Worm (Caenorhabditis elegans) whole organism, L4 larva: ENCODE measurements around the gene idpp-15.
A peak's percentile ranks its signal among the peaks of the same experiment; 100 is the strongest.

Experiments
- F26F4.8 ChIP-seq: fragments of 200-800 bp; sonication (Bioruptor generic); conservative IDR thresholded peaks from 2 replicates; pipeline ENCODE4 v1.3.6; 2022; ENCODE audit warnings: missing genetic modification characterization, missing compliant biosample characterization
- F37D6.2 ChIP-seq: sonication (generic microtip); optimal IDR thresholded peaks from 2 replicates; lab custom pipeline; 2016; ENCODE audit warnings: mild to moderate bottlenecking, missing genetic modification characterization, missing compliant biosample characterization
- F44E2.7 ChIP-seq: fragments of 200-800 bp; sonication (Bioruptor generic); IDR thresholded peaks from 2 replicates; pipeline ENCODE4 v2.1.2; 2022; ENCODE audit warnings: missing genetic modification characterization, missing compliant biosample characterization
- R02D3.7 ChIP-seq: fragments of 150-350 bp; sonication (generic microtip); optimal IDR thresholded peaks from 3 replicates; lab custom pipeline; 2014; ENCODE audit warnings: missing biosample characterization, missing genetic modification characterization
- T26A8.4 ChIP-seq: fragments of 200-800 bp; sonication (Bioruptor generic); IDR thresholded peaks from 2 replicates; pipeline ENCODE4 v1.3.6; 2022; ENCODE audit warnings: missing genetic modification characterization, missing compliant biosample characterization
- Y75B8A.6 ChIP-seq: fragments of 200-800 bp; sonication (Bioruptor generic); IDR thresholded peaks from 2 replicates; pipeline ENCODE4 v1.3.6; 2022; ENCODE audit warnings: missing genetic modification reagents, missing genetic modification characterization, missing compliant biosample characterization
- aha-1 ChIP-seq: fragments of 150-350 bp; peaks from one replicate; lab custom pipeline; 2014; ENCODE audit warnings: missing biosample characterization, missing genetic modification characterization
- attf-4 ChIP-seq: sonication (generic microtip); optimal IDR thresholded peaks from 3 replicates; lab custom pipeline; 2017; ENCODE audit warnings: missing biosample characterization, missing genetic modification characterization
- ceh-82 ChIP-seq: sonication (generic microtip); optimal IDR thresholded peaks from 2 replicates; lab custom pipeline; 2017; ENCODE audit warnings: missing biosample characterization, missing genetic modification characterization
- ces-1 ChIP-seq: fragments of 150-350 bp; sonication (generic microtip); optimal IDR thresholded peaks from 4 replicates; lab custom pipeline; 2014; ENCODE audit warnings: missing biosample characterization, missing genetic modification reagents, missing genetic modification characterization
- ctbp-1 ChIP-seq: fragments of 200-800 bp; sonication (Bioruptor generic); IDR thresholded peaks from 2 replicates; pipeline ENCODE4 v1.3.6; 2022; ENCODE audit warnings: missing genetic modification reagents, missing genetic modification characterization, missing compliant biosample characterization
- daf-16 ChIP-seq, 3 experiments: sonication (generic microtip); optimal IDR thresholded peaks; 2 replicates each; lab custom pipeline; 2016 to 2017; ENCODE audit warnings: missing genetic modification characterization in 3 of 3, missing genetic modification reagents in 3 of 3, mild to moderate bottlenecking in 2 of 3, missing compliant biosample characterization in 2 of 3, missing biosample characterization in 1 of 3, moderate library complexity in 1 of 3
- daf-8 ChIP-seq: fragments of 200-800 bp; sonication (Bioruptor generic); IDR thresholded peaks from 2 replicates; pipeline ENCODE4 v1.3.6; 2022; ENCODE audit warnings: missing genetic modification characterization, missing compliant biosample characterization
- dmd-9 ChIP-seq: fragments of 200-800 bp; sonication (Bioruptor generic); IDR thresholded peaks from 2 replicates; pipeline ENCODE4 v1.3.6; 2022; ENCODE audit warnings: missing genetic modification reagents, missing genetic modification characterization, missing compliant biosample characterization
- dpl-1 ChIP-seq: fragments of 150-350 bp; optimal IDR thresholded peaks from 2 replicates; lab custom pipeline; 2014; ENCODE audit warnings: missing biosample characterization, missing genetic modification reagents, missing genetic modification characterization
- duxl-1 ChIP-seq: sonication (generic microtip); optimal IDR thresholded peaks from 2 replicates; lab custom pipeline; 2016; ENCODE audit warnings: mild to moderate bottlenecking, missing genetic modification characterization, moderate library complexity, missing compliant biosample characterization; ENCODE audit not compliant: poor library complexity
- egl-43 ChIP-seq: fragments of 200-800 bp; sonication (Bioruptor generic); IDR thresholded peaks from 2 replicates; pipeline ENCODE4 v1.3.6; 2022; ENCODE audit warnings: missing genetic modification reagents, missing genetic modification characterization, missing compliant biosample characterization
- fkh-10 ChIP-seq: fragments of 150-350 bp; optimal IDR thresholded peaks from 2 replicates; lab custom pipeline; 2014; ENCODE audit warnings: missing biosample characterization, missing genetic modification reagents, missing genetic modification characterization
- fos-1 ChIP-seq: fragments of 150-350 bp; optimal IDR thresholded peaks from 2 replicates; lab custom pipeline; 2014; ENCODE audit warnings: missing biosample characterization, missing genetic modification characterization
- hif-1 ChIP-seq, 2 experiments: sonication (generic microtip); optimal IDR thresholded peaks; 2 replicates each; lab custom pipeline; 2016 to 2017; ENCODE audit warnings: missing compliant biosample characterization in 2 of 2, missing genetic modification characterization in 2 of 2, missing genetic modification reagents in 2 of 2, missing genotype in 2 of 2, mild to moderate bottlenecking in 1 of 2
- hlh-11 ChIP-seq: fragments of 200-800 bp; sonication (Bioruptor generic); optimal IDR thresholded peaks from 2 replicates; lab custom pipeline; 2018; ENCODE audit warnings: mild to moderate bottlenecking, missing genetic modification characterization, missing compliant biosample characterization
- hmg-1.1 ChIP-seq: fragments of 200-800 bp; sonication (Bioruptor generic); IDR thresholded peaks from 2 replicates; pipeline ENCODE4 v1.3.6; 2022; ENCODE audit warnings: missing genetic modification reagents, missing genetic modification characterization, missing compliant biosample characterization
- lin-1 ChIP-seq: fragments of 200-800 bp; sonication (Bioruptor generic); IDR thresholded peaks from 2 replicates; pipeline ENCODE4 v1.3.6; 2022; ENCODE audit warnings: missing genetic modification reagents, missing genetic modification characterization, missing compliant biosample characterization
- lin-15B ChIP-seq: fragments of 150-350 bp; sonication (generic microtip); optimal IDR thresholded peaks from 3 replicates; lab custom pipeline; 2014; ENCODE audit warnings: missing biosample characterization, missing genetic modification characterization
- lin-39 ChIP-seq: fragments of 150-350 bp; optimal IDR thresholded peaks from 2 replicates; lab custom pipeline; 2014; ENCODE audit warnings: missing biosample characterization, missing genetic modification reagents, missing genetic modification characterization
- lsy-2 ChIP-seq, 2 experiments: fragments of 150-350 bp in 1 of 2; sonication (generic microtip) in 1 of 2; optimal IDR thresholded peaks; 2 replicates each; lab custom pipeline; 2014 to 2017; ENCODE audit warnings: missing biosample characterization in 2 of 2, missing genetic modification characterization in 2 of 2
- madf-5 ChIP-seq, 2 experiments: fragments of 200-800 bp; sonication (Bioruptor generic); IDR thresholded peaks; 2 replicates each; pipeline ENCODE4 v1.3.6; 2022; ENCODE audit warnings: missing compliant biosample characterization in 2 of 2, missing genetic modification characterization in 2 of 2
- madf-9 ChIP-seq: fragments of 200-800 bp; sonication (Bioruptor generic); conservative IDR thresholded peaks from 2 replicates; pipeline ENCODE4 v1.3.6; 2022; ENCODE audit warnings: missing genetic modification reagents, missing genetic modification characterization, missing compliant biosample characterization
- mep-1 ChIP-seq: fragments of 150-350 bp; sonication (generic microtip); optimal IDR thresholded peaks from 3 replicates; lab custom pipeline; 2014; ENCODE audit warnings: missing biosample characterization, missing genetic modification characterization
- mes-2 ChIP-seq: sonication (generic microtip); optimal IDR thresholded peaks from 2 replicates; lab custom pipeline; 2016; ENCODE audit warnings: missing genotype, mild to moderate bottlenecking, missing genetic modification characterization, missing compliant biosample characterization; ENCODE audit not compliant: poor library complexity, severe bottlenecking
- mxl-2 ChIP-seq: fragments of 200-800 bp; sonication (Bioruptor generic); conservative IDR thresholded peaks from 2 replicates; pipeline ENCODE4 v1.3.6; 2022; ENCODE audit warnings: missing genetic modification reagents, missing genetic modification characterization, missing compliant biosample characterization
- mxl-3 ChIP-seq: fragments of 200-800 bp; sonication (Bioruptor generic); optimal IDR thresholded peaks from 2 replicates; lab custom pipeline; 2018; ENCODE audit warnings: mild to moderate bottlenecking, missing genetic modification characterization, missing compliant biosample characterization
- nhr-11 ChIP-seq: fragments of 150-350 bp; optimal IDR thresholded peaks from 2 replicates; lab custom pipeline; 2014; ENCODE audit warnings: missing biosample characterization, missing genetic modification characterization
- nhr-28 ChIP-seq: fragments of 150-350 bp; optimal IDR thresholded peaks from 2 replicates; lab custom pipeline; 2014; ENCODE audit warnings: missing biosample characterization, missing genetic modification characterization
- nhr-76 ChIP-seq: fragments of 150-350 bp; optimal IDR thresholded peaks from 2 replicates; lab custom pipeline; 2014; ENCODE audit warnings: missing biosample characterization, missing genetic modification characterization
- pha-4 ChIP-seq, 2 experiments: fragments of 150-350 bp in 1 of 2; fragments of 200-800 bp in 1 of 2; sonication (Bioruptor generic) in 1 of 2; IDR thresholded peaks in 1 of 2; optimal IDR thresholded peaks in 1 of 2; 2 replicates each; pipeline versions ENCODE4 v1.3.6 to Lab custom; 2014 to 2022; ENCODE audit warnings: missing genetic modification characterization in 2 of 2, missing genetic modification reagents in 2 of 2, missing biosample characterization in 1 of 2, missing compliant biosample characterization in 1 of 2
- pqm-1 ChIP-seq: sonication (generic microtip); optimal IDR thresholded peaks from 2 replicates; lab custom pipeline; 2017; ENCODE audit warnings: missing biosample characterization, missing genetic modification characterization
- rbr-2 ChIP-seq: sonication (generic microtip); optimal IDR thresholded peaks from 2 replicates; lab custom pipeline; 2016; ENCODE audit warnings: missing genotype, missing genetic modification characterization, missing compliant biosample characterization
- sdz-12 ChIP-seq: fragments of 200-800 bp; sonication (Bioruptor generic); optimal IDR thresholded peaks from 2 replicates; lab custom pipeline; 2018; ENCODE audit warnings: mild to moderate bottlenecking, missing genetic modification characterization, missing compliant biosample characterization
- set-16 ChIP-seq: fragments of 200-800 bp; sonication (Bioruptor generic); IDR thresholded peaks from 2 replicates; pipeline ENCODE4 v1.3.6; 2022; ENCODE audit warnings: missing genetic modification reagents, missing genetic modification characterization, missing compliant biosample characterization
- skn-1 ChIP-seq: fragments of 150-350 bp; optimal IDR thresholded peaks from 2 replicates; lab custom pipeline; 2014; ENCODE audit warnings: missing biosample characterization, missing genetic modification characterization
- zip-11 ChIP-seq: fragments of 200-800 bp; sonication (Bioruptor generic); IDR thresholded peaks from 2 replicates; pipeline ENCODE4 v1.3.6; 2022; ENCODE audit warnings: missing genetic modification characterization, missing compliant biosample characterization

idpp-15 gene

ce11 chrIII:8504176-8504763, 20.6 kb upstream of the idpp-15 start (continued):
- no peak for TF ChIP-seq F26F4.8 (GFP tag; lab: Robert Waterston, UW)
- peak; percentile 23 for TF ChIP-seq hlh-11
- TF ChIP-seq T26A8.4 (GFP tag; lab: Robert Waterston, UW), result no peak
- no peak for TF ChIP-seq ceh-82 (tag; lab: Kevin White, UChicago)
- TF ChIP-seq sdz-12, result no peak

ce11 chrIII:8506348-8506747, 18.5 kb upstream of the idpp-15 start:
- TF ChIP-seq duxl-1 (no peak), pqm-1 (tag; lab: Kevin White, UChicago) (peak; percentile 50), mes-2 (peak; percentile 35), nhr-28 (tag; lab: Kevin White, UChicago) (peak; percentile 12), hlh-11 (peak; percentile 15), daf-16 (GFP tag; optimal IDR thresholded peaks at IDR 0.05; lab: Kevin White, UChicago) (no peak), daf-16 (tag; optimal IDR thresholded peaks at IDR 0.05; lab: Kevin White, UChicago) (peak; percentile 77), hmg-1.1 (GFP tag; lab: Robert Waterston, UW) (no peak)

- TF ChIP-seq egl-43 (GFP tag; lab: Robert Waterston, UW) (no peak), pha-4 (GFP tag; IDR thresholded peaks at IDR 0.05; lab: Robert Waterston, UW) (no peak), pha-4 (tag; optimal IDR thresholded peaks at IDR 0.05; lab: Kevin White, UChicago) (no peak), daf-8 (no peak), mxl-2 (GFP tag; lab: Robert Waterston, UW) (no peak), F26F4.8 (GFP tag; lab: Robert Waterston, UW) (no peak)
These were observed 15.7 kb upstream of the idpp-15 start for ce11 chrIII:8509218-8509617.

- no peak for TF ChIP-seq lin-1
- no peak for TF ChIP-seq hmg-1.1 (GFP tag; lab: Robert Waterston, UW)
- TF ChIP-seq R02D3.7 (tag; lab: Kevin White, UChicago), result no peak
- no peak for TF ChIP-seq mxl-3 (GFP tag; lab: Kevin White, UChicago)
- peak; percentile 55 for TF ChIP-seq F37D6.2 (tag; lab: Kevin White, UChicago)
- no peak for TF ChIP-seq dpl-1 (GFP tag; lab: Kevin White, UChicago)
- peak; percentile 83 for TF ChIP-seq fkh-10 (GFP tag; lab: Kevin White, UChicago)
- peak; percentile 29 for TF ChIP-seq rbr-2
- TF ChIP-seq ces-1 (GFP tag; lab: Kevin White, UChicago), result no peak
- no peak for TF ChIP-seq madf-9 (GFP tag; lab: Robert Waterston, UW)
- TF ChIP-seq skn-1 (tag; lab: Kevin White, UChicago), result no peak
- TF ChIP-seq sdz-12, result no peak
- TF ChIP-seq mxl-2 (GFP tag; lab: Robert Waterston, UW), result no peak
- no peak for TF ChIP-seq lin-39 (tag; lab: Kevin White, UChicago)
- no peak for TF ChIP-seq nhr-11 (tag; lab: Kevin White, UChicago)
- TF ChIP-seq ctbp-1 (GFP tag; lab: Robert Waterston, UW), result peak; percentile 19; the same call in 1 of the 2 replicates
- TF ChIP-seq duxl-1, result no peak
- TF ChIP-seq aha-1 (tag; lab: Kevin White, UChicago), result peak; percentile 76
- no peak for TF ChIP-seq attf-4 (tag; lab: Kevin White, UChicago)
- no peak for TF ChIP-seq dmd-9
- TF ChIP-seq F44E2.7 (GFP tag; lab: Robert Waterston, UW), result no peak
- 0 out of 2 replicates have a peak, but pooled peaks have one; percentile 8 for TF ChIP-seq set-16
- TF ChIP-seq fos-1 (tag; lab: Kevin White, UChicago), result no peak
- TF ChIP-seq lin-15B (tag; lab: Kevin White, UChicago), result no peak
- no peak for TF ChIP-seq nhr-76 (tag; lab: Kevin White, UChicago)
- peak in 1 of 2 experiments; percentile 4 for TF ChIP-seq lsy-2 (tag; optimal IDR thresholded peaks at IDR 0.05; lab: Kevin White, UChicago)
- no peak for TF ChIP-seq pqm-1 (tag; lab: Kevin White, UChicago)
- no peak for TF ChIP-seq madf-5 (GFP tag; IDR thresholded peaks at IDR 0.05; lab: Robert Waterston, UW)
- TF ChIP-seq Y75B8A.6 (GFP tag; lab: Robert Waterston, UW), result no peak
- TF ChIP-seq mep-1, result peak; percentile 38
- no peak for TF ChIP-seq zip-11 (GFP tag; lab: Robert Waterston, UW)
- no peak for TF ChIP-seq hif-1 (tag; optimal IDR thresholded peaks at IDR 0.05; lab: Kevin White, UChicago)
These were observed 15.1 kb upstream of the idpp-15 start for ce11 chrIII:8509644-8510393.
